Fruit fly (Drosophila melanogaster) whole organism, pupa: ENCODE results near the gene Tsen2.

Experiments
- CG10348 ChIP-seq: fragments of 200-800 bp; sonication (Bioruptor generic); IDR thresholded peaks from 2 replicates; pipeline ENCODE4 v1.3.6; 2022; ENCODE audit warnings: missing biosample characterization, missing genetic modification characterization
- CG12605 ChIP-seq: fragments of 200-800 bp; sonication (Bioruptor generic); IDR thresholded peaks from 2 replicates; pipeline ENCODE4 v1.3.6; 2022; ENCODE audit warnings: missing biosample characterization, missing genetic modification characterization
- CG13204 ChIP-seq: fragments of 200-800 bp; sonication (Bioruptor generic); optimal IDR thresholded peaks from 2 replicates; lab custom pipeline; 2018; ENCODE audit warnings: missing biosample characterization, mild to moderate bottlenecking, missing genetic modification characterization, moderate library complexity
- CG14655 ChIP-seq: fragments of 200-800 bp; sonication (Bioruptor generic); optimal IDR thresholded peaks from 3 replicates; lab custom pipeline; 2017; ENCODE audit warnings: mild to moderate bottlenecking, missing biosample characterization, missing genetic modification reagents, missing genetic modification characterization
- CG15710 ChIP-seq: fragments of 200-800 bp; sonication (Bioruptor generic); optimal IDR thresholded peaks from 2 replicates; lab custom pipeline; 2018; ENCODE audit warnings: missing biosample characterization, mild to moderate bottlenecking, missing genetic modification characterization, moderate library complexity
- CG17806 ChIP-seq: fragments of 200-800 bp; sonication (Bioruptor generic); optimal IDR thresholded peaks from 2 replicates; lab custom pipeline; 2018; ENCODE audit warnings: missing biosample characterization, mild to moderate bottlenecking, missing genetic modification characterization, moderate library complexity
- CG32121 ChIP-seq: fragments of 200-800 bp; sonication (Bioruptor generic); IDR thresholded peaks from 2 replicates; pipeline ENCODE4 v1.3.6; 2022; ENCODE audit warnings: missing biosample characterization, missing genetic modification characterization
- CG34367 ChIP-seq: fragments of 200-800 bp; sonication (Bioruptor generic); optimal IDR thresholded peaks from 2 replicates; lab custom pipeline; 2018; ENCODE audit warnings: missing biosample characterization, mild to moderate bottlenecking, missing genetic modification characterization
- CG4496 ChIP-seq: fragments of 200-800 bp; sonication (Bioruptor generic); IDR thresholded peaks from 3 replicates; pipeline ENCODE4 v1.3.6; 2022; ENCODE audit warnings: missing biosample characterization, missing genetic modification characterization
- CG8159 ChIP-seq: fragments of 200-800 bp; sonication (Bioruptor generic); optimal IDR thresholded peaks from 3 replicates; lab custom pipeline; 2018; ENCODE audit warnings: missing biosample characterization, mild to moderate bottlenecking, missing genetic modification characterization, moderate library complexity
- CG8301 ChIP-seq: fragments of 200-800 bp; sonication (Bioruptor generic); optimal IDR thresholded peaks from 2 replicates; lab custom pipeline; 2018; ENCODE audit warnings: missing biosample characterization, mild to moderate bottlenecking, missing genetic modification characterization
- CG9948 ChIP-seq: fragments of 200-800 bp; sonication (Bioruptor generic); optimal IDR thresholded peaks from 2 replicates; lab custom pipeline; 2018; ENCODE audit warnings: missing biosample characterization, mild to moderate bottlenecking, missing genetic modification characterization, moderate library complexity
- D1 ChIP-seq: fragments of 200-800 bp; sonication (Bioruptor generic); optimal IDR thresholded peaks from 2 replicates; lab custom pipeline; 2018; ENCODE audit warnings: missing biosample characterization, mild to moderate bottlenecking, missing genetic modification characterization, moderate library complexity
- EcR ChIP-seq: fragments of 200-800 bp; sonication (Bioruptor generic); optimal IDR thresholded peaks from 3 replicates; lab custom pipeline; 2019; ENCODE audit warnings: missing biosample characterization, missing genetic modification characterization, mild to moderate bottlenecking, moderate library complexity, missing genetic modification reagents
- Ets98B ChIP-seq: fragments of 200-800 bp; sonication (Bioruptor generic); IDR thresholded peaks from 2 replicates; pipeline ENCODE4 v1.3.6; 2022; ENCODE audit warnings: missing biosample characterization, missing genetic modification characterization
- Pif1A ChIP-seq: fragments of 200-800 bp; sonication (Bioruptor generic); optimal IDR thresholded peaks from 3 replicates; lab custom pipeline; 2016; ENCODE audit warnings: missing biosample characterization, missing genetic modification characterization
- Pif1B ChIP-seq: fragments of 200-800 bp; sonication (Bioruptor generic); optimal IDR thresholded peaks from 3 replicates; lab custom pipeline; 2016; ENCODE audit warnings: missing biosample characterization, missing genetic modification characterization
- Snoo ChIP-seq: fragments of 200-800 bp; sonication (Bioruptor generic); optimal IDR thresholded peaks from 3 replicates; lab custom pipeline; 2017; ENCODE audit warnings: missing biosample characterization, mild to moderate bottlenecking, missing genetic modification characterization, inconsistent platforms
- fd96Ca ChIP-seq: fragments of 200-800 bp; sonication (Bioruptor generic); IDR thresholded peaks from 3 replicates; pipeline ENCODE4 v1.3.6; 2022; ENCODE audit warnings: missing biosample characterization, missing genetic modification characterization
- gl ChIP-seq: fragments of 200-800 bp; sonication (Bioruptor generic); optimal IDR thresholded peaks from 2 replicates; lab custom pipeline; 2018; ENCODE audit warnings: missing biosample characterization, mild to moderate bottlenecking, missing genetic modification characterization
- rn ChIP-seq: fragments of 200-800 bp; sonication (Bioruptor generic); IDR thresholded peaks from 2 replicates; pipeline ENCODE4 v1.3.6; 2022; ENCODE audit warnings: missing biosample characterization, missing genetic modification characterization

Tsen2 gene

DNA sequence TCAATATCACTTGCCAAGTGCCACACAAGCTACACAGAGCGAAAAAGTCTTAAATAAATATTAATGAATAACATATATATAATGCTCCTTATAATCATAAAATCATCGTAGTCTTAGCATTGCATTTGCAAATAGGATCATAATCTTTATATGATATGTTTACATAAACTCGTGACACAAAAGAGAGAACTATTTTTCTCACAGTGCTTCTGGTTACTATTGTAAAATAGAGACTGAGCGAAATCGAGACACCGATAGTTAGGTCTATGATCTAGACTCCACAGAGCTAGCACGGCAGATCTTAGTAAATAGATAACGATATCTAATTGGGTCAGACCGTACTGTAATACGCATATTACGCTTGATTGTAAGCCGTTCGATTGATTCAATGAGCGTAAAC, 19.9 kb upstream of the Tsen2 start:
- no peak for TF ChIP-seq CG14655 (GFP tag; lab: Kevin White, UChicago)
- no peak for TF ChIP-seq CG4496 (GFP tag; lab: Robert Waterston, UW)
- TF ChIP-seq Pif1B (GFP tag; lab: Kevin White, UChicago): peak; percentile 44
- no peak for TF ChIP-seq CG13204 (GFP tag; lab: Kevin White, UChicago)
- TF ChIP-seq CG12605 (GFP tag; lab: Robert Waterston, UW): peak; percentile 88
- no peak for TF ChIP-seq fd96Ca (GFP tag; lab: Robert Waterston, UW)
- no peak for TF ChIP-seq CG9948 (tag; lab: Kevin White, UChicago)
- no peak for TF ChIP-seq CG34367 (tag; lab: Kevin White, UChicago)
- TF ChIP-seq Pif1A: peak; percentile 7

dm6 chr2L:16710234-16710633, 19.3 kb upstream of the Tsen2 start:
- TF ChIP-seq CG10348 (GFP tag; lab: Robert Waterston, UW) (no peak), CG15710 (tag; lab: Kevin White, UChicago) (no peak), gl (tag; lab: Kevin White, UChicago) (no peak), CG8301 (no peak), CG17806 (tag; lab: Kevin White, UChicago) (no peak)

- TF ChIP-seq CG12605 (GFP tag; lab: Robert Waterston, UW): no peak
Measured at dm6 chr2L:16710677-16711076, 18.9 kb upstream of the Tsen2 start.

- TF ChIP-seq D1 (tag; lab: Kevin White, UChicago) (no peak), CG10348 (GFP tag; lab: Robert Waterston, UW) (no peak), Pif1B (GFP tag; lab: Kevin White, UChicago) (no peak), rn (GFP tag; lab: Robert Waterston, UW) (no peak), CG17806 (tag; lab: Kevin White, UChicago) (no peak), CG32121 (GFP tag; lab: Robert Waterston, UW) (no peak), CG13204 (GFP tag; lab: Kevin White, UChicago) (no peak), Ets98B (GFP tag; lab: Robert Waterston, UW) (no peak)
Measured at dm6 chr2L:16711891-16712290, 17.7 kb upstream of the Tsen2 start.

- TF ChIP-seq CG14655 (GFP tag; lab: Kevin White, UChicago) (no peak), CG32121 (GFP tag; lab: Robert Waterston, UW) (no peak), D1 (tag; lab: Kevin White, UChicago) (no peak), Pif1B (GFP tag; lab: Kevin White, UChicago) (no peak), fd96Ca (GFP tag; lab: Robert Waterston, UW) (no peak), CG8301 (no peak), gl (tag; lab: Kevin White, UChicago) (no peak), CG17806 (tag; lab: Kevin White, UChicago) (no peak), CG12605 (GFP tag; lab: Robert Waterston, UW) (no peak), CG9948 (tag; lab: Kevin White, UChicago) (no peak), Pif1A (no peak)
Measured at dm6 chr2L:16713929-16714328, 15.6 kb upstream of the Tsen2 start.

- TF ChIP-seq CG14655 (GFP tag; lab: Kevin White, UChicago) (no peak), CG4496 (GFP tag; lab: Robert Waterston, UW) (no peak), CG10348 (GFP tag; lab: Robert Waterston, UW) (no peak), gl (tag; lab: Kevin White, UChicago) (no peak), CG9948 (tag; lab: Kevin White, UChicago) (no peak)
- TF ChIP-seq, all 21 proteins: peak for 0
Measured at dm6 chr2L:16715133-16715833, 14.3 kb upstream of the Tsen2 start.

- TF ChIP-seq D1 (tag; lab: Kevin White, UChicago): peak; percentile 89
- peak; percentile 95 for TF ChIP-seq CG10348 (GFP tag; lab: Robert Waterston, UW)
- TF ChIP-seq CG13204 (GFP tag; lab: Kevin White, UChicago): peak; percentile 82
- TF ChIP-seq CG14655 (GFP tag; lab: Kevin White, UChicago): peak; percentile 99
- peak; percentile 95 for TF ChIP-seq CG9948 (tag; lab: Kevin White, UChicago)
- peak; percentile 99 for TF ChIP-seq Ets98B (GFP tag; lab: Robert Waterston, UW)
- TF ChIP-seq fd96Ca (GFP tag; lab: Robert Waterston, UW): peak; percentile 99
- TF ChIP-seq gl (tag; lab: Kevin White, UChicago): peak; percentile 85
- TF ChIP-seq CG8301: peak; percentile 99
- peak; percentile 32 for TF ChIP-seq EcR
- TF ChIP-seq Snoo (tag; lab: Kevin White, UChicago): peak; percentile 96
- TF ChIP-seq CG34367 (tag; lab: Kevin White, UChicago): peak; percentile 93
- peak; percentile 99 for TF ChIP-seq CG12605 (GFP tag; lab: Robert Waterston, UW)
- peak; percentile 97 for TF ChIP-seq rn (GFP tag; lab: Robert Waterston, UW)
- TF ChIP-seq Pif1B (GFP tag; lab: Kevin White, UChicago): peak; percentile 98
- TF ChIP-seq CG32121 (GFP tag; lab: Robert Waterston, UW): peak; percentile 99
- no peak; the same call in 2 of the 3 replicates for TF ChIP-seq CG4496 (GFP tag; lab: Robert Waterston, UW)
- peak; percentile 98 for TF ChIP-seq Pif1A
- TF ChIP-seq CG8159: peak; percentile 94
- peak; percentile 95 for TF ChIP-seq CG17806 (tag; lab: Kevin White, UChicago)
- TF ChIP-seq CG15710 (tag; lab: Kevin White, UChicago): peak; percentile 94
Measured at dm6 chr2L:16715841-16716701, 13.5 kb upstream of the Tsen2 start, which contains the start of the genes Cyt-c-d and CG31808. Gene Cyt-c-d (plus strand): TSS chr2L:16715891. Gene CG31808 (minus strand): TSS chr2L:16716195.
